Fruit fly (Drosophila melanogaster) whole organism, prepupa: ENCODE results near the gene CG32445.

Source experiments
- Sox14 ChIP-seq: fragments of 200-800 bp; sonication (Bioruptor generic); optimal IDR thresholded peaks from 3 replicates; lab custom pipeline; 2016; ENCODE audit warnings: missing biosample characterization, missing genetic modification characterization
- fkh ChIP-seq: fragments of 200-800 bp; sonication (Bioruptor generic); optimal IDR thresholded peaks from 3 replicates; lab custom pipeline; 2017; ENCODE audit warnings: missing biosample characterization, mild to moderate bottlenecking, missing genetic modification characterization, moderate library complexity

DNA sequence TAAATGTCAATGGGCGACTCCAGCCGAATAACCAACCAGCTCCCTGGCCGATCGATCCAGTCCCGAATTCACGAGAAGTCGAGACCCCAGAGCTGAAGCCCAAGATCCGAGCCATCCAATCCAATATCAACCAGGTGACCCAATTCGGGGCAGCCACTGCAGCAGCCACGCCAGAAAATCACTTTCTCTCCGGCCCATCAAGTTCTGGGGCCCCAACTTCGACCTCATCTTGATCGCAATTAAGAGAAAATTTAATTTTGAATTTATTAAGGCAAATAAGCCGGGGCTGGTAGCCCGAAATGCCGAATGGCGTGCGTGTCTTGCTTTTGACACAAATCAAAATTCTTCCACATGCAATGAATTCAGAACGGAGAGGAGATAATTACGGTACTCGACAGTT, 8.7 kb downstream of the CG32445 start:
- TF ChIP-seq Sox14 (GFP tag; lab: Kevin White, UChicago): no peak
- TF ChIP-seq fkh (GFP tag; lab: Kevin White, UChicago): no peak
